Worm (Caenorhabditis elegans): ENCODE data around the gene papl-1.

papl-1 gene

ce11 chrV:12736166-12736753 is 23.3 kb downstream of the papl-1 start, which contains the start of gene cky-1:
TSS of gene cky-1 (plus strand) at chrV:12736703.
- TF ChIP-seq set-16 (GFP tag; IDR thresholded peaks at IDR 0.05) (peak; percentile 58; the same call in 1 of the 2 replicates), Y48G9A.11 (GFP tag; IDR thresholded peaks at IDR 0.05) (no peak), hif-1 (tag; optimal IDR thresholded peaks at IDR 0.05) (no peak), hlh-11 (tag; optimal IDR thresholded peaks at IDR 0.05) (peak; percentile 8), nhr-11 (tag; optimal IDR thresholded peaks at IDR 0.05) (no peak), mdt-29 (GFP tag; IDR thresholded peaks at IDR 0.05) (no peak), daf-19 (GFP tag; conservative IDR thresholded peaks at IDR 0.05) (0 out of 2 replicates have a peak, but pooled peaks have one; percentile 59), F10B5.3 (tag; optimal IDR thresholded peaks at IDR 0.05) (no peak), F26F4.8 (GFP tag; conservative IDR thresholded peaks at IDR 0.05) (no peak)

- TF ChIP-seq dve-1 (tag; optimal IDR thresholded peaks at IDR 0.05; ENCODE audit: insufficient read depth) (peak; percentile 64), ces-1 (GFP tag; optimal IDR thresholded peaks at IDR 0.05) (no peak), dmd-6 (GFP tag; IDR thresholded peaks at IDR 0.05) (peak; percentile 53), T20F7.1 (GFP tag; optimal IDR thresholded peaks at IDR 0.05) (peak; percentile 56), nhr-77 (tag; optimal IDR thresholded peaks at IDR 0.05) (peak; percentile 51), egl-27 (tag; optimal IDR thresholded peaks at IDR 0.05) (no peak), mes-2 (tag; optimal IDR thresholded peaks at IDR 0.05; ENCODE audit: poor library complexity, severe bottlenecking) (peak; percentile 19), nhr-10 (tag; optimal IDR thresholded peaks at IDR 0.05) (peak; percentile 30), snpc-1.2 (GFP tag; IDR thresholded peaks at IDR 0.05) (no peak), ZK546.5 (tag; optimal IDR thresholded peaks at IDR 0.05) (no peak), spr-1 (tag; optimal IDR thresholded peaks at IDR 0.05) (no peak), unc-62 (GFP tag; optimal IDR thresholded peaks at IDR 0.05 in 1 of 2) (peak in 1 of 2 experiments; percentile 95), unc-62 (tag; optimal IDR thresholded peaks at IDR 0.05) (no peak), duxl-1 (tag; optimal IDR thresholded peaks at IDR 0.05; ENCODE audit: poor library complexity) (no peak), madf-5 (GFP tag; IDR thresholded peaks at IDR 0.05) (no peak), pqm-1 (tag; optimal IDR thresholded peaks at IDR 0.05) (peak; percentile 65), ceh-82 (tag; optimal IDR thresholded peaks at IDR 0.05) (no peak), ceh-44 (GFP tag; IDR thresholded peaks at IDR 0.05) (no peak), hlh-11 (tag; optimal IDR thresholded peaks at IDR 0.05) (peak; percentile 54), daf-16 (GFP tag; optimal IDR thresholded peaks at IDR 0.05) (no peak), daf-16 (tag; optimal IDR thresholded peaks at IDR 0.05) (peak; percentile 64), hmg-1.1 (GFP tag; IDR thresholded peaks at IDR 0.05) (no peak), zip-2 (tag; optimal IDR thresholded peaks at IDR 0.05) (no peak), madf-9 (GFP tag; conservative IDR thresholded peaks at IDR 0.05) (no peak), ztf-7 (tag; optimal IDR thresholded peaks at IDR 0.05) (peak; percentile 49), jun-1 (tag; optimal IDR thresholded peaks at IDR 0.05) (no peak), lim-7 (GFP tag; IDR thresholded peaks at IDR 0.05) (no peak), fos-1 (tag; optimal IDR thresholded peaks at IDR 0.05) (no peak), Y48G9A.11 (GFP tag; IDR thresholded peaks at IDR 0.05) (no peak), nhr-28 (tag; optimal IDR thresholded peaks at IDR 0.05) (peak; percentile 92), aha-1 (tag) (no peak), lin-1 (GFP tag; IDR thresholded peaks at IDR 0.05) (0 out of 2 replicates have a peak, but pooled peaks have one; percentile 17), nhr-6 (tag; optimal IDR thresholded peaks at IDR 0.05) (peak; percentile 62), attf-4 (tag; optimal IDR thresholded peaks at IDR 0.05) (no peak), mxl-3 (GFP tag; optimal IDR thresholded peaks at IDR 0.05) (peak; percentile 35), hlh-30 (tag; optimal IDR thresholded peaks at IDR 0.05; ENCODE audit: insufficient read depth) (peak; percentile 65), arid-1 (GFP tag; conservative IDR thresholded peaks at IDR 0.05) (no peak), gei-8 (GFP tag; optimal IDR thresholded peaks at IDR 0.05) (no peak), aly-2 (tag; optimal IDR thresholded peaks at IDR 0.05) (no peak), F49E8.2 (tag; optimal IDR thresholded peaks at IDR 0.05; ENCODE audit: borderline replicate concordance) (no peak)
Measured at ce11 chrV:12733465-12734248, 25.9 kb downstream of the papl-1 start, which contains the start of the genes dhs-21 and xbx-9. TSS of gene dhs-21 (minus strand) at chrV:12733645. TSS of gene xbx-9 (plus strand) at chrV:12734198.
